Worm (Caenorhabditis elegans) whole organism, L3 larva: ENCODE measurements around the gene Y110A2AL.2.

Experiments
- ZK546.5 ChIP-seq: sonication (generic microtip); optimal IDR thresholded peaks from 2 replicates; lab custom pipeline; 2017; ENCODE audit warnings: missing biosample characterization, missing genetic modification characterization
- aly-2 ChIP-seq: fragments of 150-350 bp; optimal IDR thresholded peaks from 2 replicates; lab custom pipeline; 2014; ENCODE audit warnings: missing biosample characterization, missing genetic modification characterization
- ceh-28 ChIP-seq: fragments of 150-350 bp; optimal IDR thresholded peaks from 2 replicates; lab custom pipeline; 2014; ENCODE audit warnings: missing biosample characterization, missing genetic modification reagents, missing genetic modification characterization
- ceh-9 ChIP-seq: sonication (generic microtip); optimal IDR thresholded peaks from 2 replicates; lab custom pipeline; 2018; ENCODE audit warnings: missing biosample characterization, missing genetic modification characterization
- daf-12 ChIP-seq: fragments of 150-350 bp; optimal IDR thresholded peaks from 2 replicates; lab custom pipeline; 2014; ENCODE audit warnings: missing biosample characterization, missing genetic modification reagents, missing genetic modification characterization
- egl-27 ChIP-seq: sonication (generic microtip); optimal IDR thresholded peaks from 4 replicates; lab custom pipeline; 2017; ENCODE audit warnings: missing biosample characterization, missing genetic modification reagents, missing genetic modification characterization
- egl-5 ChIP-seq: fragments of 150-350 bp; optimal IDR thresholded peaks from 2 replicates; lab custom pipeline; 2017; ENCODE audit warnings: missing biosample characterization, missing genetic modification reagents, missing genetic modification characterization, inconsistent platforms
- elt-1 ChIP-seq: fragments of 150-350 bp; optimal IDR thresholded peaks from 2 replicates; lab custom pipeline; 2014; ENCODE audit warnings: missing biosample characterization, missing genetic modification characterization
- elt-2 ChIP-seq: sonication (generic microtip); optimal IDR thresholded peaks from 2 replicates; lab custom pipeline; 2016; ENCODE audit warnings: missing genetic modification reagents, mild to moderate bottlenecking, missing genetic modification characterization, missing compliant biosample characterization
- elt-3 ChIP-seq, 3 experiments: fragments of 150-350 bp in 1 of 3; sonication (generic microtip) in 2 of 3; optimal IDR thresholded peaks; 2 replicates in 2 of 3; 4 replicates in 1 of 3; lab custom pipeline; 2014 to 2017; ENCODE audit warnings: missing biosample characterization in 3 of 3, missing genetic modification characterization in 3 of 3
- fkh-10 ChIP-seq: sonication (generic microtip); optimal IDR thresholded peaks from 2 replicates; lab custom pipeline; 2017; ENCODE audit warnings: missing biosample characterization, missing genetic modification reagents, missing genetic modification characterization
- hmg-11 ChIP-seq: sonication (generic microtip); optimal IDR thresholded peaks from 2 replicates; lab custom pipeline; 2016; ENCODE audit warnings: missing genetic modification characterization, missing compliant biosample characterization
- lin-15B ChIP-seq: fragments of 150-350 bp; optimal IDR thresholded peaks from 2 replicates; lab custom pipeline; 2014; ENCODE audit warnings: missing biosample characterization, missing genetic modification characterization
- lin-39 ChIP-seq: fragments of 150-350 bp; optimal IDR thresholded peaks from 2 replicates; lab custom pipeline; 2018; ENCODE audit warnings: missing biosample characterization, missing genetic modification reagents, missing genetic modification characterization
- lsy-12 ChIP-seq: sonication (generic microtip); optimal IDR thresholded peaks from 2 replicates; lab custom pipeline; 2016; ENCODE audit warnings: mild to moderate bottlenecking, missing genetic modification characterization, missing compliant biosample characterization
- mdl-1 ChIP-seq: fragments of 150-350 bp; optimal IDR thresholded peaks from 2 replicates; lab custom pipeline; 2014; ENCODE audit warnings: missing biosample characterization, missing genetic modification characterization
- mml-1 ChIP-seq: fragments of 150-350 bp; sonication (generic microtip); optimal IDR thresholded peaks from 3 replicates; lab custom pipeline; 2014; ENCODE audit warnings: missing biosample characterization, missing genetic modification characterization
- nfya-1 ChIP-seq: sonication (generic microtip); optimal IDR thresholded peaks from 2 replicates; lab custom pipeline; 2017; ENCODE audit warnings: missing genetic modification characterization, mild to moderate bottlenecking, missing compliant biosample characterization, antibody characterized with exemption, moderate library complexity; ENCODE audit not compliant: insufficient read depth
- nhr-11 ChIP-seq: fragments of 150-350 bp; optimal IDR thresholded peaks from 2 replicates; lab custom pipeline; 2014; ENCODE audit warnings: missing biosample characterization, missing genetic modification characterization
- nhr-12 ChIP-seq: fragments of 150-350 bp; optimal IDR thresholded peaks from 2 replicates; lab custom pipeline; 2014; ENCODE audit warnings: missing biosample characterization, missing genetic modification characterization
- nhr-23 ChIP-seq: fragments of 150-350 bp; optimal IDR thresholded peaks from 2 replicates; lab custom pipeline; 2014; ENCODE audit warnings: missing biosample characterization, missing genetic modification reagents, missing genetic modification characterization
- nhr-25 ChIP-seq: sonication (generic microtip); optimal IDR thresholded peaks from 2 replicates; lab custom pipeline; 2017; ENCODE audit warnings: missing biosample characterization, missing genetic modification characterization
- nhr-28 ChIP-seq: fragments of 150-350 bp; optimal IDR thresholded peaks from 2 replicates; lab custom pipeline; 2014; ENCODE audit warnings: missing biosample characterization, missing genetic modification characterization
- nhr-43 ChIP-seq: sonication (generic microtip); optimal IDR thresholded peaks from 2 replicates; lab custom pipeline; 2016; ENCODE audit warnings: mild to moderate bottlenecking, missing genetic modification characterization, missing compliant biosample characterization; ENCODE audit not compliant: poor library complexity, severe bottlenecking
- nhr-67 ChIP-seq: fragments of 150-350 bp; optimal IDR thresholded peaks from 2 replicates; lab custom pipeline; 2014; ENCODE audit warnings: missing biosample characterization, missing genetic modification characterization
- nhr-77 ChIP-seq: fragments of 150-350 bp; optimal IDR thresholded peaks from 2 replicates; lab custom pipeline; 2014; ENCODE audit warnings: missing biosample characterization, missing genetic modification characterization
- pha-4 ChIP-seq: fragments of 150-350 bp; optimal IDR thresholded peaks from 2 replicates; lab custom pipeline; 2014; ENCODE audit warnings: missing biosample characterization, missing genetic modification reagents, missing genetic modification characterization
- skn-1 ChIP-seq: fragments of 150-350 bp; optimal IDR thresholded peaks from 2 replicates; lab custom pipeline; 2014; ENCODE audit warnings: missing biosample characterization, missing genetic modification characterization
- snpc-4 ChIP-seq: fragments of 150-350 bp; optimal IDR thresholded peaks from 2 replicates; lab custom pipeline; 2014; ENCODE audit warnings: missing biosample characterization, missing genetic modification characterization
- unc-39 ChIP-seq: sonication (generic microtip); optimal IDR thresholded peaks from 4 replicates; lab custom pipeline; 2017; ENCODE audit warnings: missing biosample characterization, missing genetic modification characterization
- unc-62 ChIP-seq: fragments of 150-350 bp; sonication (generic microtip); optimal IDR thresholded peaks from 4 replicates; lab custom pipeline; 2014; ENCODE audit warnings: missing biosample characterization, missing genetic modification reagents, missing genetic modification characterization
- ztf-4 ChIP-seq: fragments of 150-350 bp; optimal IDR thresholded peaks from 2 replicates; lab custom pipeline; 2014; ENCODE audit warnings: missing biosample characterization, missing genetic modification characterization

Gene Y110A2AL.2

DNA sequence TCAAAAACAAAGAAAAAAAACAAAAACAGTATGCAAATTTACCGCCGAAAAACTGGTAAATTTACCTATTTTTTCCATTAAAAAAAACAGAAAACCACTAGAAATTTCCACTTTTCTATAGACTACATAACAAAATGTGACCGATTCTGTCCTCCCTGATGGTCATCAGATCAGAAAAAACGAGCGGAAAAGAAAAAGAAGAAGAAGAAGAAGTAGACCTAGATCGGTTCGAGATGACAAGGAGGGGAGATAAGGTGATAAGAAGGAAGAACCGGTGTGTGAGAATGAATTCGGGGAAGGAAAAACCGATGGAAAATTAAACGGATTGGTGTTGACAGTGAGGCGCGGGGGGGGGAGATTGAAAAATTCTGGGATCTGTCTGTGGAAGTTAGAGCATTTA lies 11.7 kb upstream of the Y110A2AL.2 start:
- peak in 1 of 3 experiments; percentile 9 for TF ChIP-seq elt-3 (tag; optimal IDR thresholded peaks at IDR 0.05; lab: Kevin White, UChicago)
- no peak for TF ChIP-seq egl-27 (tag; lab: Kevin White, UChicago)
- TF ChIP-seq nhr-43 (tag; lab: Kevin White, UChicago), result peak; percentile 22
- no peak for TF ChIP-seq ceh-9 (tag; lab: Kevin White, UChicago)
- TF ChIP-seq nhr-12, result no peak
- TF ChIP-seq lin-15B (tag; lab: Kevin White, UChicago), result no peak
- TF ChIP-seq daf-12 (tag; lab: Kevin White, UChicago), result no peak
- peak; percentile 13 for TF ChIP-seq nhr-23
- TF ChIP-seq nhr-67 (tag; lab: Kevin White, UChicago), result no peak
- TF ChIP-seq mdl-1 (tag; lab: Kevin White, UChicago), result no peak
- no peak for TF ChIP-seq unc-62

DNA sequence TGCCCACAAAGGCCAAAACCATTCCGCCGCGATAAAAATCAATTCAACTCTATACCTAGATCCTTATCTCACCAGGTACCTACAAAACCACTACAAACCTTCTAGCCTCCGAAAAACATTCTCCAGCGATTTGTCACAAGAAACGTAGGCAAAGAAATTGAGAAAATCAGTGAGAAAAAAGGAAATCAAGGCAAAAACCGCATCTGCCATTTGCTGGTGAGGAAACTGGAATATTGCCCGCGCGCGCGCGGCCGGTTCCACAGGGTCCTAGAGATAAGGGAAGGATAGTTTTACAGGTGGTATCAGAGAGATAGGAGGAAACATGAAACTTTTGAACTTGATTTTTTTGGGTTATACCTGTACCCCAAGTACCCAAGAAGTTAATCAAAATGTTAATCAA lies 10.2 kb upstream of the Y110A2AL.2 start:
- TF ChIP-seq elt-3 (tag; optimal IDR thresholded peaks at IDR 0.05; lab: Kevin White, UChicago) (peak in 2 of 3 experiments; percentile 70 to 95), elt-1 (tag; lab: Kevin White, UChicago) (peak; percentile 81), nhr-25 (peak; percentile 49), mdl-1 (tag; lab: Kevin White, UChicago) (no peak), nhr-43 (tag; lab: Kevin White, UChicago) (peak; percentile 63)

DNA sequence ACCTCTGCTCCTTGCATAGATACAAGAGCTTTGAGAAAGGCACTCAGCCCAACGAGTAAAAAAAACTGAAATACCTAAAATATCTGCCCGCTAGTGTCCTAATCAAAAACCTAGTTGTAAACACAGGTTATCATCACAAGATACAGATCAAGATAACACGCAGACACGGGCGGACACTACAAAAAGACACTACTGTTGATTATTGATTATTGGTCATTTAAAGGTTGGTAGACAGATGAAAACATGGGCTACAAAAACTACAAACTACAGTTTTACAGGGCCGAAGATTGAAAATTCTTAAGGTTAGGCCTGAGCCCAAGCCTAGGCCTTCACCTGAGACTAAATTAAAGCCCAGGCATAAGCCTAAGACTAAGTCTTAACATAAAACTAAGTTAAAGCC lies 8.9 kb upstream of the Y110A2AL.2 start:
- TF ChIP-seq nfya-1 (tag; lab: Kevin White, UChicago) (no peak), nhr-11 (tag; lab: Kevin White, UChicago) (no peak), mml-1 (tag; lab: Kevin White, UChicago) (no peak), elt-3 (tag; optimal IDR thresholded peaks at IDR 0.05; lab: Kevin White, UChicago) (no peak), nhr-23 (no peak), lin-39 (tag; lab: Kevin White, UChicago) (no peak), lsy-12 (no peak), daf-12 (tag; lab: Kevin White, UChicago) (no peak), unc-39 (tag; lab: Kevin White, UChicago) (no peak), hmg-11 (tag; lab: Kevin White, UChicago) (no peak), egl-5 (tag; lab: Kevin White, UChicago) (no peak), ceh-28 (tag; lab: Kevin White, UChicago) (no peak)

DNA sequence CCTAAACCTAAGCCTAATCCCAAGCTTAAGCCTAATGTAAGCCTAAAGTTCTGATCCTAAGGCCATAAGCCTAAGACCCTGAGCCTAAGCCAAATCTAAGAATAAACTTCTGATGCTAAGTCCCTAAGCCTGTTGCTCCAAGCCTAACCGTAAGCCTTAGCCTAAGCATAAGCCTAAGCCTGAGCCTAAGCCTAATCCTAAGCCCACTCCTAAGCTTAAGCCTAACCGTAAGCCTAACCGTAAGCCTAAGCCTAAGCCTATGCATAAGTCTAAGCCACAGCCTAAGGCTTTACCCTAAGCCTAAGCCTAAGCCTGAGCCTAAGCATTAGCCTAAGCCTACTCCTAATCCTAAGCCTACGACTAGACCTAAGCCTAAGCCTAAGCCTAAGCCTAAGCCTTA lies 8.5 kb upstream of the Y110A2AL.2 start:
- no peak for TF ChIP-seq lin-39 (tag; lab: Kevin White, UChicago)
- no peak for TF ChIP-seq nhr-11 (tag; lab: Kevin White, UChicago)
- TF ChIP-seq pha-4, result no peak
- TF ChIP-seq nhr-28 (tag; lab: Kevin White, UChicago), result no peak
- TF ChIP-seq elt-2 (tag; lab: Kevin White, UChicago), result no peak
- TF ChIP-seq nhr-77 (tag; lab: Kevin White, UChicago), result no peak
- TF ChIP-seq ZK546.5 (tag; lab: Kevin White, UChicago), result no peak
- TF ChIP-seq ztf-4 (tag; lab: Kevin White, UChicago), result no peak

DNA sequence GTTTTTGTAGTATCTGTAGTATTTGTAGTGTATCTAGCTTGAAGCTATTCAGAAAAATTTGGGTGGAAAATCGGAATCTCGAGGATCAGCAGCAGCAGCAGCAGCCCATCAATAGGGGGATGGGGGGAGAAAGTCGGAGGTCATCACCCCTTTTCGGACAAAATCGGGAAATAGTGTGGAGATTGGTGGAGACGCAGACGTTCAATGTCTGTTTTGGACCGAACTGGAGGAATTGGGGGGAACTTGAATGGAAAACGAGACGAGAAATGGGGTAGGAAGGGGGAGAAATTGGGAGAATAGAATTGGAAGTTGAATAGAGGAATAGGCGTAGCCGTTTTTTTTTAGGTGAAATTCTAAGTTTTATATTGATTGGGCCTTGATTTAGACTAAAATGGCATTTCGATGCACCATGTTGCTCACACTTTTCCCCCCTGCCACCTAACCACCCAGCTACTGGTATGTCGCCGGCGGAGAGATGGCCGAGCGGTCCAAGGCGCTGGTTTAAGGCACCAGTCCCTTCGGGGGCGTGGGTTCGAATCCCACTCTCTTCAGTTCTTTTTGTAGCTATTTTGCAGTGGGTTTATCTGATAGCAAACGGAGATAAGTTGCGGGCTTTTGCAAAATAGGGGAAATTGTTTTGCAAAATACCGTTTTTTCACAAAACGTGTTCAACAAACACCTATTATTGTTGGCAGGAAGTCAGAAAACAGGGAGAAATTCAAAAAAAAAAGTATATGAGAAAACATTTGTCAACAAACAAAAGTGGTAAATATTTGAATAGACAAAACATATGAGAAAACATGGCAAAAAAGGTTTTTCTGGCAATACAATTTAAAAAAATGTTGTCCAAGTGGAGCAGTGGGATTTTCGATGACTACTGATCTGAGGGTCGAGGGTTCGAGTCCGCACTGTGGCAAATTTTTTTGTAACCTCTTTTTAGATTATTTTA lies 7.7 kb upstream of the Y110A2AL.2 start:
- TF ChIP-seq nhr-23 (peak; percentile 43), elt-2 (tag; lab: Kevin White, UChicago) (no peak), ztf-4 (tag; lab: Kevin White, UChicago) (no peak), nfya-1 (tag; lab: Kevin White, UChicago) (peak; percentile 10), skn-1 (tag; lab: Kevin White, UChicago) (no peak), pha-4 (peak; percentile 24), snpc-4 (tag; lab: Kevin White, UChicago) (no peak), aly-2 (no peak), mml-1 (tag; lab: Kevin White, UChicago) (no peak), nhr-43 (tag; lab: Kevin White, UChicago) (no peak), fkh-10 (GFP tag; lab: Kevin White, UChicago) (no peak)
